Fruit fly (Drosophila melanogaster): ENCODE measurements around the gene Mipp1.

The Mipp1 gene

dm6 chr3L:16544220-16544619 lies 28.9 kb downstream of the Mipp1 start (continued):
- TF ChIP-seq cg (GFP tag; optimal IDR thresholded peaks at IDR 0.05) (no peak), CG2199 (GFP tag; IDR thresholded peaks at IDR 0.05) (no peak), her (GFP tag; optimal IDR thresholded peaks at IDR 0.05) (no peak), sqz (GFP tag; optimal IDR thresholded peaks at IDR 0.05) (no peak), CG4730 (GFP tag; IDR thresholded peaks at IDR 0.05) (no peak), CG16813 (GFP tag; IDR thresholded peaks at IDR 0.05; ENCODE audit: partially characterized antibody) (no peak), tx (GFP tag; optimal IDR thresholded peaks at IDR 0.05) (peak; percentile 21), CG11456 (GFP tag; IDR thresholded peaks at IDR 0.05) (0 out of 3 replicates have a peak, but pooled peaks have one; percentile 22), CG11695 (GFP tag; IDR thresholded peaks at IDR 0.05) (0 out of 3 replicates have a peak, but pooled peaks have one; percentile 8), lbe (GFP tag; optimal IDR thresholded peaks at IDR 0.05) (no peak), BEAF-32 (GFP tag; optimal IDR thresholded peaks at IDR 0.05) (no peak), CG30403 (GFP tag; optimal IDR thresholded peaks at IDR 0.05) (peak; percentile 32), croc (GFP tag; conservative IDR thresholded peaks at IDR 0.05) (peak; percentile 20; the same call in 1 of the 3 replicates), CG1529 (GFP tag; optimal IDR thresholded peaks at IDR 0.05) (no peak), CG12744 (GFP tag; optimal IDR thresholded peaks at IDR 0.05) (no peak), sug (tag; optimal IDR thresholded peaks at IDR 0.05) (no peak), CG12236 (GFP tag; optimal IDR thresholded peaks at IDR 0.05) (no peak), CG10565 (GFP tag; optimal IDR thresholded peaks at IDR 0.05) (no peak), CG6791 (GFP tag; IDR thresholded peaks at IDR 0.05; ENCODE audit: partially characterized antibody) (no peak), pros (GFP tag; optimal IDR thresholded peaks at IDR 0.05) (no peak), Adf1 (GFP tag; IDR thresholded peaks at IDR 0.05) (no peak), Camta (GFP tag; optimal IDR thresholded peaks at IDR 0.05) (peak; percentile 11), cato (GFP tag; optimal IDR thresholded peaks at IDR 0.05; ENCODE audit: borderline replicate concordance) (no peak), ind (GFP tag; optimal IDR thresholded peaks at IDR 0.05) (peak; percentile 32), corto (GFP tag; optimal IDR thresholded peaks at IDR 0.05) (no peak), sob (GFP tag; IDR thresholded peaks at IDR 0.05) (peak; percentile 63), Usf (GFP tag; optimal IDR thresholded peaks at IDR 0.05) (no peak), ewg (GFP tag; optimal IDR thresholded peaks at IDR 0.05) (peak; percentile 41), CG18764 (GFP tag; optimal IDR thresholded peaks at IDR 0.05) (no peak), ERR (GFP tag; optimal IDR thresholded peaks at IDR 0.05) (no peak), CG4820 (GFP tag; optimal IDR thresholded peaks at IDR 0.05) (peak; percentile 57), Hr39 (optimal IDR thresholded peaks at IDR 0.05) (no peak), CG17186 (GFP tag; optimal IDR thresholded peaks at IDR 0.05) (no peak), CG7372 (GFP tag; IDR thresholded peaks at IDR 0.05) (no peak), Max (GFP tag; optimal IDR thresholded peaks at IDR 0.05) (no peak), CG9797 (GFP tag; optimal IDR thresholded peaks at IDR 0.05) (no peak), CG8765 (GFP tag; IDR thresholded peaks at IDR 0.05) (no peak), CG10321 (GFP tag; IDR thresholded peaks at IDR 0.05) (no peak), CG3838 (GFP tag; optimal IDR thresholded peaks at IDR 0.05) (no peak), CG9437 (GFP tag; optimal IDR thresholded peaks at IDR 0.05) (peak; percentile 7), CG4404 (GFP tag; IDR thresholded peaks at IDR 0.05) (no peak), tio (GFP tag; optimal IDR thresholded peaks at IDR 0.05) (peak; percentile 51), scrt (GFP tag; optimal IDR thresholded peaks at IDR 0.05) (no peak), CG8281 (tag; optimal IDR thresholded peaks at IDR 0.05) (no peak), E2f1 (GFP tag; IDR thresholded peaks at IDR 0.05) (no peak), CG17829 (tag; optimal IDR thresholded peaks at IDR 0.05) (no peak), insv (GFP tag; optimal IDR thresholded peaks at IDR 0.05) (no peak), HmgD (GFP tag; optimal IDR thresholded peaks at IDR 0.05) (no peak), CG11085 (GFP tag; IDR thresholded peaks at IDR 0.05) (no peak), CG9215 (GFP tag; IDR thresholded peaks at IDR 0.05) (no peak), run (tag; optimal IDR thresholded peaks at IDR 0.05) (no peak), CG3163 (GFP tag; optimal IDR thresholded peaks at IDR 0.05) (no peak), CG18011 (GFP tag; optimal IDR thresholded peaks at IDR 0.05) (no peak)
